Worm (Caenorhabditis elegans): ENCODE results near the gene Y67D8C.9.

The Y67D8C.9 gene

ce11 chrIV:3086825-3087224 lies at the start of gene Y67D8C.9:
Gene Y67D8C.9 (minus strand): TSS chrIV:3086925.
- no peak for TF ChIP-seq die-1 (tag; optimal IDR thresholded peaks at IDR 0.05)
- no peak for TF ChIP-seq lin-40 (tag; optimal IDR thresholded peaks at IDR 0.05)
- TF ChIP-seq lin-26 (GFP tag; IDR thresholded peaks at IDR 0.05), result no peak
- no peak for TF ChIP-seq Y56A3A.18 (GFP tag; IDR thresholded peaks at IDR 0.05)
- no peak for TF ChIP-seq atf-7 (tag; optimal IDR thresholded peaks at IDR 0.05)
- no peak for TF ChIP-seq C06A6.2 (GFP tag; conservative IDR thresholded peaks at IDR 0.05)

DNA sequence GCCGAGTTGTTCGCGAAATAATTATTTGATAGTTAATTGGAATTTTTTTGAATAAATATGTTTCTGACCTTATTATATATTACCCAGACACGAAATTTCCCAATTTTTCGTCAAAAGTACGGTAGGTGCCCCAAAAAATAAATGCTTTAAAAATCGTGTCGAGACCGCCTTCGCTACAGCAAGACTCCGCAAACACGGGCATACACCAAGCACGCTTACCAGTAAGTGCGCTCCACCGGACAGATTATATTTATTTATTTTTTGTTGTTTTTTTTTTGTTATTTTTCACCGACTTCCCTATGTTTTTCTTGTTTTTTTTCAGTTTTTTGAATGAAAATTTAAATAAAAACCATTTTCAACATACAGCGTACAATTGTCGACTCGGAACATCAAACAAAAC lies 49.8 kb upstream of the Y67D8C.9 start:
- TF ChIP-seq lag-1 (GFP tag; IDR thresholded peaks at IDR 0.05) (no peak), mcd-1 (GFP tag; IDR thresholded peaks at IDR 0.05) (peak; percentile 50), F33H1.4 (GFP tag; IDR thresholded peaks at IDR 0.05) (peak; percentile 15; the same call in 1 of the 2 replicates), attf-6 (GFP tag; IDR thresholded peaks at IDR 0.05) (no peak), lin-35 (GFP tag; optimal IDR thresholded peaks at IDR 0.05) (no peak), F55B11.4 (tag; optimal IDR thresholded peaks at IDR 0.05; ENCODE audit: borderline replicate concordance, insufficient read depth) (no peak), efl-1 (GFP tag; optimal IDR thresholded peaks at IDR 0.05) (no peak), nfya-2 (GFP tag; IDR thresholded peaks at IDR 0.05) (no peak), B0019.2 (GFP tag; conservative IDR thresholded peaks at IDR 0.05) (no peak), tbp1 (GFP tag; optimal IDR thresholded peaks at IDR 0.05) (no peak), nfya-1 (tag; optimal IDR thresholded peaks at IDR 0.05; ENCODE audit: borderline replicate concordance, insufficient read depth) (no peak), Y67H2A.10 (GFP tag; conservative IDR thresholded peaks at IDR 0.05) (no peak), ama-1 (optimal IDR thresholded peaks at IDR 0.05) (no peak), ama-1 (GFP tag; optimal IDR thresholded peaks at IDR 0.05) (no peak)

DNA sequence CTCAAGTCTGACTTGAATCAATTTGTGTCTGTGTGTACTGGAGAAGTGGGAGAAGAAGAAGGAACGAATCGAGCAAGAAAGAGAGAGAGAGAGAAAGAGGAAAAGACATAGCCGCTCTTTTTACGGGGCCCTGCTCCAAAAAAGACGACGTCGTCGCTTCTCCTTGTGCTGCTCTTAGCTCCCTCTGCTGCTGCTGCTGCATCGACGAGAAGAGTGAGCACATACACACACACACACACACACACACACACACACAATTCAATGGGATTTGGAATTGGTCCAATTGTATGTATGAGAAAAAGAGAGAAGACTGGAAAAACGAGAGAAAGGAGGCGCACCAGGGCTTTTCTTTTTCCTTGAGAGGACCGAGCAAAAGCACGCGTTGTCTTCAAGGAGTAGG lies 48.3 kb upstream of the Y67D8C.9 start:
- TF ChIP-seq lin-40 (tag; optimal IDR thresholded peaks at IDR 0.05) (peak; percentile 33), madf-10 (tag; optimal IDR thresholded peaks at IDR 0.05) (peak; percentile 12), C06A6.2 (GFP tag; conservative IDR thresholded peaks at IDR 0.05) (no peak), hmg-1.2 (GFP tag; IDR thresholded peaks at IDR 0.05) (peak; percentile 26; the same call in 1 of the 2 replicates), somi-1 (GFP tag; optimal IDR thresholded peaks at IDR 0.05) (peak; percentile 9), K12H6.12 (tag; optimal IDR thresholded peaks at IDR 0.05) (peak; percentile 87), lin-35 (GFP tag; optimal IDR thresholded peaks at IDR 0.05) (peak in 1 of 3 experiments; percentile 54), B0336.3 (GFP tag; IDR thresholded peaks at IDR 0.05) (peak; percentile 19; the same call in 1 of the 2 replicates), Y53G8AR.9 (GFP tag; conservative IDR thresholded peaks at IDR 0.05) (no peak), dox-1 (GFP tag; IDR thresholded peaks at IDR 0.05) (0 out of 2 replicates have a peak, but pooled peaks have one; percentile 40), cebp-1 (GFP tag; IDR thresholded peaks at IDR 0.05) (no peak), cebp-1 (tag; optimal IDR thresholded peaks at IDR 0.05) (peak; percentile 49), pbrm-1 (GFP tag; IDR thresholded peaks at IDR 0.05) (peak; percentile 33; the same call in 1 of the 2 replicates), ceh-27 (GFP tag; optimal IDR thresholded peaks at IDR 0.05) (peak; percentile 58), mcd-1 (GFP tag; IDR thresholded peaks at IDR 0.05) (peak; percentile 28; the same call in 1 of the 2 replicates), ZK185.1 (tag; optimal IDR thresholded peaks at IDR 0.05; ENCODE audit: poor library complexity, severe bottlenecking) (no peak), ceh-58 (GFP tag; IDR thresholded peaks at IDR 0.05) (no peak), zfh-2 (GFP tag; conservative IDR thresholded peaks at IDR 0.05) (peak; percentile 90), chd-7 (tag; optimal IDR thresholded peaks at IDR 0.05) (peak; percentile 11)
